Worm (Caenorhabditis elegans) whole organism, L1 larva: ENCODE results near the gene F14H3.5.

ENCODE experiments used
- C16A3.4 ChIP-seq: fragments of 150-350 bp; optimal IDR thresholded peaks from 2 replicates; lab custom pipeline; 2014; ENCODE audit warnings: missing biosample characterization, missing genetic modification characterization
- aly-2 ChIP-seq: fragments of 150-350 bp; optimal IDR thresholded peaks from 2 replicates; lab custom pipeline; 2014; ENCODE audit warnings: missing biosample characterization, missing genetic modification characterization
- ceh-82 ChIP-seq, 3 experiments: fragments of 150-350 bp in 1 of 3; sonication (generic microtip) in 2 of 3; optimal IDR thresholded peaks; 2 replicates each; lab custom pipeline; 2014 to 2017; ENCODE audit warnings: missing biosample characterization in 3 of 3, missing genetic modification characterization in 3 of 3
- ces-1 ChIP-seq: fragments of 150-350 bp; optimal IDR thresholded peaks from 2 replicates; lab custom pipeline; 2014; ENCODE audit warnings: missing biosample characterization, missing genetic modification reagents, missing genetic modification characterization
- dpl-1 ChIP-seq, 3 experiments: fragments of 150-350 bp in 2 of 3; sonication (generic microtip) in 1 of 3; optimal IDR thresholded peaks; 2 replicates each; lab custom pipeline; 2014 to 2017; ENCODE audit warnings: missing biosample characterization in 3 of 3, missing genetic modification characterization in 3 of 3, missing genetic modification reagents in 3 of 3
- efl-1 ChIP-seq, 4 experiments: fragments of 150-350 bp; optimal IDR thresholded peaks in 3 of 4; peaks in 1 of 4; 1 replicate in 1 of 4; 2 replicates in 3 of 4; lab custom pipeline; 2014; ENCODE audit warnings: missing biosample characterization in 2 of 4, missing genetic modification characterization in 2 of 4, missing genetic modification reagents in 2 of 4
- egl-27 ChIP-seq, 2 experiments: fragments of 150-350 bp in 1 of 2; sonication (generic microtip); optimal IDR thresholded peaks; 3 replicates each; lab custom pipeline; 2017 to 2018; ENCODE audit warnings: missing biosample characterization in 2 of 2, missing genetic modification characterization in 2 of 2, missing genetic modification reagents in 2 of 2
- elt-2 ChIP-seq: sonication (generic microtip); optimal IDR thresholded peaks from 2 replicates; lab custom pipeline; 2016; ENCODE audit warnings: missing genetic modification characterization, mild to moderate bottlenecking, inconsistent platforms, missing compliant biosample characterization, missing genetic modification reagents
- elt-3 ChIP-seq, 6 experiments: fragments of 150-350 bp in 1 of 6; sonication (generic microtip); optimal IDR thresholded peaks; 2 replicates each; lab custom pipeline; 2017 to 2018; ENCODE audit warnings: missing biosample characterization in 6 of 6, missing genetic modification characterization in 6 of 6, inconsistent platforms in 1 of 6
- grh-1 ChIP-seq: fragments of 200-800 bp; sonication (Bioruptor generic); IDR thresholded peaks from 2 replicates; pipeline ENCODE4 v1.3.6; 2022; ENCODE audit warnings: missing genetic modification reagents, missing genetic modification characterization, missing compliant biosample characterization
- hpl-2 ChIP-seq: fragments of 150-350 bp; optimal IDR thresholded peaks from 2 replicates; lab custom pipeline; 2014; ENCODE audit warnings: missing biosample characterization, missing genetic modification reagents, missing genetic modification characterization
- lin-13 ChIP-seq: fragments of 150-350 bp; optimal IDR thresholded peaks from 2 replicates; lab custom pipeline; 2014; ENCODE audit warnings: missing biosample characterization, missing genetic modification reagents, missing genetic modification characterization
- lin-15B ChIP-seq: fragments of 150-350 bp; sonication (generic microtip); optimal IDR thresholded peaks from 3 replicates; lab custom pipeline; 2014; ENCODE audit warnings: missing biosample characterization, missing genetic modification characterization
- lin-35 ChIP-seq, 2 experiments: fragments of 150-350 bp; optimal IDR thresholded peaks; 2 replicates each; lab custom pipeline; 2014; ENCODE audit warnings: missing biosample characterization in 2 of 2, missing genetic modification characterization in 2 of 2, missing genetic modification reagents in 2 of 2
- lin-39 ChIP-seq: fragments of 150-350 bp; optimal IDR thresholded peaks from 2 replicates; lab custom pipeline; 2014; ENCODE audit warnings: missing biosample characterization, missing genetic modification reagents, missing genetic modification characterization
- mab-9 ChIP-seq: fragments of 200-800 bp; sonication (Bioruptor generic); IDR thresholded peaks from 2 replicates; pipeline ENCODE4 v1.3.6; 2022; ENCODE audit warnings: missing genetic modification reagents, missing genetic modification characterization, missing compliant biosample characterization
- mdl-1 ChIP-seq, 2 experiments: fragments of 150-350 bp; optimal IDR thresholded peaks; 2 replicates each; lab custom pipeline; 2014 to 2017; ENCODE audit warnings: missing biosample characterization in 2 of 2, missing genetic modification characterization in 2 of 2, inconsistent platforms in 1 of 2
- mef-2 ChIP-seq: fragments of 150-350 bp; optimal IDR thresholded peaks from 2 replicates; lab custom pipeline; 2014; ENCODE audit warnings: missing biosample characterization, missing genetic modification characterization
- nhr-11 ChIP-seq: fragments of 150-350 bp; optimal IDR thresholded peaks from 2 replicates; lab custom pipeline; 2014; ENCODE audit warnings: missing biosample characterization, missing genetic modification characterization
- nhr-12 ChIP-seq: sonication (generic microtip); optimal IDR thresholded peaks from 2 replicates; lab custom pipeline; 2017; ENCODE audit warnings: missing biosample characterization, missing genetic modification characterization
- nhr-47 ChIP-seq: sonication (generic microtip); optimal IDR thresholded peaks from 2 replicates; lab custom pipeline; 2016; ENCODE audit warnings: mild to moderate bottlenecking, missing genetic modification characterization, moderate library complexity, missing compliant biosample characterization
- nhr-71 ChIP-seq: sonication (generic microtip); optimal IDR thresholded peaks from 2 replicates; lab custom pipeline; 2016; ENCODE audit warnings: mild to moderate bottlenecking, missing genetic modification characterization, moderate library complexity, missing compliant biosample characterization
- nhr-77 ChIP-seq: fragments of 150-350 bp; optimal IDR thresholded peaks from 2 replicates; lab custom pipeline; 2014; ENCODE audit warnings: missing biosample characterization, missing genetic modification characterization
- nhr-85 ChIP-seq: sonication (generic microtip); peaks from one replicate; lab custom pipeline; 2016; ENCODE audit warnings: missing genetic modification characterization, inconsistent platforms, missing compliant biosample characterization
- snpc-4 ChIP-seq: fragments of 150-350 bp; optimal IDR thresholded peaks from 2 replicates; lab custom pipeline; 2014; ENCODE audit warnings: missing biosample characterization, missing genetic modification characterization
- sup-37 ChIP-seq: fragments of 200-800 bp; sonication (Bioruptor generic); optimal IDR thresholded peaks from 2 replicates; lab custom pipeline; 2018; ENCODE audit warnings: mild to moderate bottlenecking, missing genetic modification characterization, missing compliant biosample characterization
- tbx-2 ChIP-seq: sonication (generic microtip); optimal IDR thresholded peaks from 2 replicates; lab custom pipeline; 2016; ENCODE audit warnings: missing genetic modification characterization, missing compliant biosample characterization
- tlp-1 ChIP-seq: fragments of 150-350 bp; optimal IDR thresholded peaks from 2 replicates; lab custom pipeline; 2014; ENCODE audit warnings: missing biosample characterization, missing genetic modification characterization
- unc-30 ChIP-seq: sonication (generic microtip); optimal IDR thresholded peaks from 2 replicates; lab custom pipeline; 2017; ENCODE audit warnings: missing biosample characterization, missing genetic modification characterization
- xbp-1 ChIP-seq: sonication (generic microtip); optimal IDR thresholded peaks from 2 replicates; lab custom pipeline; 2016; ENCODE audit warnings: missing genetic modification characterization, missing compliant biosample characterization
- zag-1 ChIP-seq: fragments of 150-350 bp; optimal IDR thresholded peaks from 2 replicates; lab custom pipeline; 2014; ENCODE audit warnings: missing biosample characterization, missing genetic modification characterization
- ztf-11 ChIP-seq, 2 experiments: sonication (generic microtip); optimal IDR thresholded peaks; 2 replicates each; lab custom pipeline; 2016 to 2017; ENCODE audit warnings: missing genetic modification characterization in 2 of 2, missing biosample characterization in 1 of 2, missing compliant biosample characterization in 1 of 2
- ztf-4 ChIP-seq: fragments of 150-350 bp; optimal IDR thresholded peaks from 2 replicates; lab custom pipeline; 2014; ENCODE audit warnings: missing biosample characterization, missing genetic modification characterization

Gene F14H3.5

DNA sequence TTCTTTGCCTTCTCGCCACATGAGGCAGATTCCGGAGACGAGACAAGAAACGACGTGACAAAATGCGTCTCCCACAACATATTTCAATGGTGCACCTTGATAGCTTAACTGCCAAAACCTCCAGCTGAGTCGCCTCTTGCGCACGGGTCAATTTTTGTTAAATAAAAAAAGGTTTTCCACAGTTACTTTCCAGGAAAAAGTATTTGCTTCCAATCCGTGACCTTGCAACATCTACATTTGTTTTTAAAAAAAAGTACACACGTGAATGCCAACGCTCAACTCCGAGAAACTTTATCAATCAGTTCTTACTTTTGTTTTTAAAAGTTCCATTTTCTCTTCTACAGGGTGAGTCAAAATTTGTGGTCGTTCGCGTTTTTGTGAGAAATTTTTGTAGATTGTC is 37.4 kb upstream of the F14H3.5 start, which contains the start of gene F22B8.7:
F22B8.7 (plus strand) TSS at position 301 of the 400 bp plus-strand sequence.
- no peak for TF ChIP-seq unc-30 (tag; lab: Kevin White, UChicago)
- no peak for TF ChIP-seq efl-1 (optimal IDR thresholded peaks at IDR 0.05; lab: Kevin White, UChicago)
- no peak for TF ChIP-seq efl-1 (GFP tag; optimal IDR thresholded peaks at IDR 0.05 in 1 of 2; lab: Kevin White, UChicago)
- TF ChIP-seq mab-9: no peak
- no peak for TF ChIP-seq elt-3 (tag; optimal IDR thresholded peaks at IDR 0.05; lab: Kevin White, UChicago)
- TF ChIP-seq nhr-47 (tag; lab: Kevin White, UChicago): no peak

DNA sequence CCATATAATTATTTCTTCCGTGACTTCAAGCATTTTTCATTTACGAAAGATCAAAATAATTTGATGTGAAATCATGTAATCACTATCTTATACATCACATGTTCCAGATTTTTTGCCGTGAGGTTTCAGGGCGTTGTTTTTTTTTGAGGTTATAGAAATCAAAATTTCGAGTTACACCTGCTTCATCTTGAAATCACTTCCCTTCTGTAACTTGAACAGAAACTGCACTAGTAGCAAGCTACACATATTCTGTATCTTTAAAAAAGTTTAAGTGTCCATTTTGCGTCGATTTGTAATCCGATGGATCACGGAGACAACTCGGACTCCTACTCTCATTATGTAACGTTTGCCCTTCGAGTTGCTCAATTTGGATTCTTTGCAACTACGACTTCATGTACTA is 33.8 kb upstream of the F14H3.5 start, which contains the start of gene F22B8.3:
F22B8.3 (plus strand) TSS at position 301 of the 400 bp plus-strand sequence.
- no peak for TF ChIP-seq lin-39
- TF ChIP-seq nhr-71 (tag; lab: Kevin White, UChicago): no peak
- no peak for TF ChIP-seq nhr-77 (tag; lab: Kevin White, UChicago)
- TF ChIP-seq lin-15B (tag; lab: Kevin White, UChicago): no peak
- TF ChIP-seq grh-1 (GFP tag; lab: Robert Waterston, UW): no peak
- TF ChIP-seq tlp-1 (tag; lab: Kevin White, UChicago): no peak
- TF ChIP-seq efl-1 (optimal IDR thresholded peaks at IDR 0.05; lab: Kevin White, UChicago): no peak
- peak in 1 of 2 experiments; percentile 58 for TF ChIP-seq efl-1 (GFP tag; optimal IDR thresholded peaks at IDR 0.05 in 1 of 2; lab: Kevin White, UChicago)

DNA sequence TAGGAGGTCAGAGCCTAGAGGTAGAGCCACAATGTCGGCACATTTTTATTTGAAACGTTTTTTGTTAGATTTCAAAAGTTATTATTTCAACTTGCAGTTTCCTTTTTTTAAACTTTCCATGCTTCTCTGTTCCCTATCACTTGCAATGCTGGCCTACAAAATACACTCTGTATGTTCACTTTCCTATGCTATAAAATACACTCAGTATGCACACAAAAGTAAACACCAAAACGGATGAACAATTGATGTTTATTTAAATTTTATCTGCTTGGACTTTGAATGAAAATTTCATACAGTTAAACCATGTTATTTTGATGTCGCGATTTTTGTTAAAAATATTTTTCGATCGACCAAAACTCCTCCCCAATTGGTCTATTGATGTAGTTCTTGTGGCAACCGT is 23.8 kb upstream of the F14H3.5 start:
- TF ChIP-seq zag-1 (tag; lab: Kevin White, UChicago): no peak
- no peak for TF ChIP-seq elt-3 (tag; optimal IDR thresholded peaks at IDR 0.05; lab: Kevin White, UChicago)
- TF ChIP-seq hpl-2: no peak
- TF ChIP-seq aly-2 (tag; lab: Kevin White, UChicago): no peak
- TF ChIP-seq lin-35 (GFP tag; optimal IDR thresholded peaks at IDR 0.05; lab: Kevin White, UChicago): no peak
- no peak for TF ChIP-seq tlp-1 (tag; lab: Kevin White, UChicago)
- no peak for TF ChIP-seq ces-1 (GFP tag; lab: Kevin White, UChicago)
- no peak for TF ChIP-seq mef-2
- TF ChIP-seq C16A3.4 (tag; lab: Kevin White, UChicago): no peak
- no peak for TF ChIP-seq xbp-1 (tag; lab: Kevin White, UChicago)
- TF ChIP-seq egl-27 (tag; optimal IDR thresholded peaks at IDR 0.05; lab: Kevin White, UChicago): no peak
- TF ChIP-seq nhr-85 (tag; lab: Kevin White, UChicago): no peak
- no peak for TF ChIP-seq ceh-82 (tag; optimal IDR thresholded peaks at IDR 0.05; lab: Kevin White, UChicago)
- TF ChIP-seq ztf-4 (tag; lab: Kevin White, UChicago): no peak
- no peak for TF ChIP-seq nhr-12 (tag; lab: Kevin White, UChicago)
- TF ChIP-seq ztf-11 (tag; optimal IDR thresholded peaks at IDR 0.05; lab: Kevin White, UChicago): no peak

DNA sequence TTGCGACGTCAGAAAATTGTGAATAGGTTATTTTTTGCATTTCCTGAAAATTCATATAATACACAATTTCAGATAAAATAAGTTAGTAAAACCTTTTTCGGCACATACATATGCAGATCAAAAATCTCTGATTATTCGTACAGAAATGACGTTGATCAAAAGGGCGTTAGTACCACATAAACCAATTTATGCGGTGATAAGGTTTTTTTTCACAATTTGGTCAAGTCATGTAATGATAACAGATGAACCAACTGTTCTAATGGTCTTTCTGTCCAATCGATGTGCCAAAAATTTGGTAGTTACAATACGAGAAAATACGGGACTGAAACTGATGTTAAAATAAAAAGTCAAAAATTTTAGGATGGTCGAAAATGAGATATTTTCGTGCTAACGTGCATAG is 23.2 kb upstream of the F14H3.5 start:
- TF ChIP-seq elt-2 (tag; lab: Kevin White, UChicago) (peak; percentile 23), unc-30 (tag; lab: Kevin White, UChicago) (no peak)

DNA sequence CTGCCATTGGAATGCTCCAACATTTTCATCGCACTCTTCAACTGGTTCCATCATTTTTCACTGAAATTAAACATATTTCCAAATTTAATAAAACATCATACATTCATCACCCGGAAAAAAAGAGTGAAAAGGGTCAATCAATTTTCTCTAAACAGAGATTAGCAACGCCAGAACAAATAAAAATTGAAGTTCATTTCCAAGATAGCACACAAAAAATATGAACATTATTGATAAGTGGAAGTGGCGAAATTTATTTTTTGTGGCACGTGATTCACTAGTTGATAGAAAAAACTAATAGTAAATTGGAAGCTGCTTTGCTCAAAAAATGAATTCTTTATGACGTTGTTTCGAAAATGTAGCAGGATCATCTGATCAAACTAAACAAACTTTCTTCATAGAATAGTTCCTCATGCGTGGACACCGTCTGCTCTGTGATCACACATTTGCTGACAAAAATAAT is 18.4 kb upstream of the F14H3.5 start, which contains the start of the genes F14H3.12 and srj-29:
F14H3.12 (minus strand) TSS at position 74 of the 460 bp plus-strand sequence.
srj-29 (plus strand) TSS at position 410 of the 460 bp plus-strand sequence.
- TF ChIP-seq ceh-82 (tag; optimal IDR thresholded peaks at IDR 0.05; lab: Kevin White, UChicago) (no peak), mdl-1 (tag; optimal IDR thresholded peaks at IDR 0.05; lab: Kevin White, UChicago) (no peak), sup-37 (GFP tag; lab: Kevin White, UChicago) (no peak), lin-13 (GFP tag; lab: Kevin White, UChicago) (no peak), tbx-2 (no peak), nhr-11 (tag; lab: Kevin White, UChicago) (no peak), dpl-1 (GFP tag; optimal IDR thresholded peaks at IDR 0.05; lab: Kevin White, UChicago) (no peak), elt-2 (tag; lab: Kevin White, UChicago) (peak; percentile 48), snpc-4 (tag; lab: Kevin White, UChicago) (no peak)
